Worm (Caenorhabditis elegans): ENCODE measurements around the gene T28F3.8.
A peak's percentile ranks its signal among the peaks of the same experiment; 100 is the strongest.

The T28F3.8 gene

DNA sequence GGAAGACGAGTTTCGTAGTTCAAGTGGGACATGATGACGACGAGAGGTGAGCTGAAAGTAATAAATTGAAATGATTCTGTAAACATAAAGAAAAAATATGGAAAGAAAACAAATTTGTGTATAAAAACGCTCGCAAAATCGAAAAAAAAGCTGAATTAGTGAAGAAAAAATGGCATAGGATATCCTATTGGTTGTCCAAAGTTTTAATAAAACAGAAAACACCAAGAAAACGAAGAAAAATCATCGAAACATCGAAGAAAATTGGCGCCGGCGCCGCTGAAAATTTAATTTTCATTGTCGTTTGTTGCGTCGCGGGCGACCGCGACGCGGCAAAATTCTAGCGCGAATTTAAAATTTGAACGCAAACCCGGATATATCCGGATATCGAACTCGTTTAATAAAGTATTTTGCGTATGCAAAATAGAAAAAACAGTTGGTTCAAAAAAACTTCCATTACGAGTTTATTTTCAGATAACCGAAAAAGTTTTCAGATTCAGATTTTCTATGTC, 33.5 kb downstream of the T28F3.8 start, which contains the start of gene gln-5:
Gene gln-5 (minus strand): TSS at position 51 of the 509 bp plus-strand sequence.
- TF ChIP-seq snpc-1.2 (GFP tag; IDR thresholded peaks at IDR 0.05) (0 out of 2 replicates have a peak, but pooled peaks have one; percentile 45), aha-1 (tag) (peak; percentile 34), lin-38 (GFP tag; IDR thresholded peaks at IDR 0.05) (peak; percentile 64), jun-1 (tag; optimal IDR thresholded peaks at IDR 0.05) (no peak)

DNA sequence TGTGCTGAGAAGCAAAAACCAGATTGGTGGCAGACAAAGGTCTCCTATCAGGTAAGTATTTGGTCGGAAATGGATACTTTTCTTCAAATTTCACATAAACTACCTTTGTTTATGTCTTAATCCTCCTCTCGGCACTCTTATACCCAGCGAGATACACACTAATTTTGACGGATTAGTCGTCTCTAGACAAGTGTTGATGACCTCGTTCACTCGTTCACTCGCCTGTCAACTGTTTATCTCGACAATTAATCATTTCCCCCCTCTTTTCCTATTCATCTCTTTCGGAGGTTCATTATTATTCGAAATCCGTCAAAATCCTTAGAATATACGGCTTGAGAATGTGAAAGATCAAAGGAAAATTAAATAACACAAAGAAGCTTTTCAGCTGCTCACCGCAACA, 37.4 kb downstream of the T28F3.8 start:
- TF ChIP-seq F44E2.7 (GFP tag; IDR thresholded peaks at IDR 0.05) (no peak), Y48G9A.11 (GFP tag; IDR thresholded peaks at IDR 0.05) (no peak), lin-1 (GFP tag; IDR thresholded peaks at IDR 0.05) (no peak), ceh-62 (tag; optimal IDR thresholded peaks at IDR 0.05) (no peak), saeg-2 (GFP tag; IDR thresholded peaks at IDR 0.05) (no peak), egl-43 (GFP tag; IDR thresholded peaks at IDR 0.05) (no peak), ctbp-1 (GFP tag; IDR thresholded peaks at IDR 0.05) (no peak), arid-1 (GFP tag; conservative IDR thresholded peaks at IDR 0.05) (no peak), zip-2 (tag; optimal IDR thresholded peaks at IDR 0.05) (no peak), tra-1 (GFP tag; IDR thresholded peaks at IDR 0.05) (no peak), D1046.2 (GFP tag; IDR thresholded peaks at IDR 0.05) (no peak), nhr-10 (tag; optimal IDR thresholded peaks at IDR 0.05) (no peak), nhr-77 (tag; optimal IDR thresholded peaks at IDR 0.05) (no peak)

ce11 chrIV:17269042-17269441, 38.1 kb downstream of the T28F3.8 start, which contains the start of gene atgp-1:
Gene atgp-1 (plus strand): TSS chrIV:17269342.
- TF ChIP-seq ceh-82 (tag; optimal IDR thresholded peaks at IDR 0.05) (no peak), ceh-62 (tag; optimal IDR thresholded peaks at IDR 0.05) (no peak), ztf-11 (tag; optimal IDR thresholded peaks at IDR 0.05) (no peak), daf-16 (GFP tag; optimal IDR thresholded peaks at IDR 0.05) (no peak), daf-16 (tag; optimal IDR thresholded peaks at IDR 0.05) (no peak), daf-19 (GFP tag; conservative IDR thresholded peaks at IDR 0.05) (no peak), rbr-2 (tag; optimal IDR thresholded peaks at IDR 0.05) (no peak)

DNA sequence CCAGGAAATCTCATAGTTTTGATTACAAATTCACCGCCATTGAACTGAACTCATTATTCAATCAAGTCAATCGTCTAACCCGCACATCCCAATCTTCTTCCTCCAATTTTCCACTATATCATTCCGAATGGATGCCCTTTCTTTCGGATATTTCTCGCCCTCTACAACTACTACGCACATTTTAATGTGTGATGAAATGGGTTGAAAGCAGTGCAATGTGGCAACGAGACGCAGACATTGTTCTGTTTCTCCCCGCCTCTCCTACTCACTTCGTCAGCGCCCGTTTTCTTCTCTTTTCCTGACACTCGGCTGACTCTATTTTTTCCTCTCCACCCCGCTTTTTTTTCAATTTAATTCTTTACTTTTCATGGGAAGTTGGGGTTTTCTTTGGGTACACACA, 38.5 kb downstream of the T28F3.8 start:
- TF ChIP-seq nhr-28 (tag; optimal IDR thresholded peaks at IDR 0.05) (peak; percentile 50), zfp-3 (GFP tag; conservative IDR thresholded peaks at IDR 0.05) (no peak), dmd-8 (GFP tag; IDR thresholded peaks at IDR 0.05) (no peak), duxl-1 (tag; optimal IDR thresholded peaks at IDR 0.05; ENCODE audit: poor library complexity) (no peak), gei-8 (GFP tag; optimal IDR thresholded peaks at IDR 0.05) (no peak), nhr-111 (GFP tag; optimal IDR thresholded peaks at IDR 0.05) (no peak), ceh-62 (tag; optimal IDR thresholded peaks at IDR 0.05) (no peak), hmg-1.1 (GFP tag; IDR thresholded peaks at IDR 0.05) (peak; percentile 72), F44E2.7 (GFP tag; IDR thresholded peaks at IDR 0.05) (no peak), dpl-1 (GFP tag; optimal IDR thresholded peaks at IDR 0.05) (peak; percentile 35), F26F4.8 (GFP tag; conservative IDR thresholded peaks at IDR 0.05) (no peak), daf-19 (GFP tag; conservative IDR thresholded peaks at IDR 0.05) (no peak), unc-39 (tag; optimal IDR thresholded peaks at IDR 0.05) (no peak), fkh-10 (GFP tag; optimal IDR thresholded peaks at IDR 0.05) (no peak), zag-1 (tag; optimal IDR thresholded peaks at IDR 0.05) (no peak), mes-2 (tag; optimal IDR thresholded peaks at IDR 0.05; ENCODE audit: poor library complexity, severe bottlenecking) (peak; percentile 58), fos-1 (tag; optimal IDR thresholded peaks at IDR 0.05) (no peak), F49E8.2 (tag; optimal IDR thresholded peaks at IDR 0.05; ENCODE audit: borderline replicate concordance) (no peak), set-16 (GFP tag; IDR thresholded peaks at IDR 0.05) (no peak), Y48G9A.11 (GFP tag; IDR thresholded peaks at IDR 0.05) (no peak), dmd-9 (GFP tag; IDR thresholded peaks at IDR 0.05) (no peak), snpc-1.2 (GFP tag; IDR thresholded peaks at IDR 0.05) (peak; percentile 51), nhr-102 (tag; optimal IDR thresholded peaks at IDR 0.05) (no peak), spr-3 (GFP tag; optimal IDR thresholded peaks at IDR 0.05) (no peak), jun-1 (tag; optimal IDR thresholded peaks at IDR 0.05) (no peak), nhr-6 (tag; optimal IDR thresholded peaks at IDR 0.05) (no peak), nhr-48 (tag; optimal IDR thresholded peaks at IDR 0.05) (no peak), madf-9 (GFP tag; conservative IDR thresholded peaks at IDR 0.05) (no peak), ama-1 (optimal IDR thresholded peaks at IDR 0.05) (peak; percentile 29), Y75B8A.6 (GFP tag; IDR thresholded peaks at IDR 0.05) (no peak)
